Worm (Caenorhabditis elegans): Measurements from ENCODE around the gene fbxa-37.

Gene fbxa-37

DNA sequence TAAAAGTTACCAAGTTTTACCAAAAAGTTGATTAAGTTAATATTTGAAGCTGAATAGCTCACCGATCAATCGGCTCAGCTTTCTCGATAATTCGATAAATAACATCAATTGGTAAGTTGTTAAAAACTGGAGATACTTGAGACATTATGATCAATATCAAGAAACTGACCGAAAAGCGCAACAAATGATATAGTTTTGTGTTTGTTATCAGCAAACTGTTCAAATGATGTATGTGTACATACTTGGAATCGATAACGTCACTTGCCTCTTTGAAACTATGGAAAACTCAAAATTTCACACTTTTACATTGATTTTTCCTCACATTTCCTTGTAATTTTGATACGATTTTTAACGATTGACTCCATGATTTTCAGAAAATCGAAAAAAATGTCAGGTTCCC is 30.2 kb downstream of the fbxa-37 start, which contains the start of the genes fbxa-80 and fbxa-19:
Gene fbxa-80, minus strand, starts transcription at position 173 of the 400 bp plus-strand sequence.
Gene fbxa-19, plus strand, starts transcription at position 364 of the 400 bp plus-strand sequence.
- TF ChIP-seq ceh-39 (tag; optimal IDR thresholded peaks at IDR 0.05) (no peak), unc-39 (tag; optimal IDR thresholded peaks at IDR 0.05) (no peak), ceh-43 (GFP tag; optimal IDR thresholded peaks at IDR 0.05) (no peak), M03D4.4 (tag; optimal IDR thresholded peaks at IDR 0.05) (no peak), lin-13 (tag; optimal IDR thresholded peaks at IDR 0.05) (no peak), flh-1 (GFP tag; optimal IDR thresholded peaks at IDR 0.05) (no peak), blmp-1 (tag; optimal IDR thresholded peaks at IDR 0.05) (no peak), ham-2 (GFP tag; optimal IDR thresholded peaks at IDR 0.05) (no peak), hlh-1 (tag; optimal IDR thresholded peaks at IDR 0.05) (no peak)

DNA sequence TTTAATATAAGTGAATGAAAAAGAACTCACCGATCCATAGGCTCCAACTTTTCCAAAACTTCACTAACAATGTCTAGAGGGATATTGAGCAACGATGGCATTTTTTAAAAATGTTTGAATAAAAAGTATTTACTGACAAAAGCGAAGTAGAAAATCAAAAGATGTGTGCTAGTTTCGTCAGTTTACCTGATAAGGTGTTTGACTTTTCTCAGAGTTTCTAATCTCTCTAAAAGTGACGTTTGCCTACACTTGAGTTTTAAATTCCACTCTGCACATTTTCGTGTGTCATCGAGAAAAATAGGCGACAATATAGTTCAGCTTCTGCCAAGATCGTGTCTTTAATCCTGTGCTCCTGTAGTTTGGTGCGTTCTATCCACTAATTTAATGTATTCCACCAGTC is 36.8 kb downstream of the fbxa-37 start, which contains the start of gene fbxa-15:
Gene fbxa-15, minus strand, starts transcription at position 101 of the 400 bp plus-strand sequence.
- TF ChIP-seq ceh-39 (tag; optimal IDR thresholded peaks at IDR 0.05) (no peak), sptf-1 (tag; optimal IDR thresholded peaks at IDR 0.05) (no peak), snpc-4 (tag; optimal IDR thresholded peaks at IDR 0.05) (no peak), blmp-1 (tag; optimal IDR thresholded peaks at IDR 0.05) (no peak), nhr-2 (tag; optimal IDR thresholded peaks at IDR 0.05) (no peak), nhr-237 (tag; optimal IDR thresholded peaks at IDR 0.05) (no peak), flh-1 (GFP tag; optimal IDR thresholded peaks at IDR 0.05) (no peak), lin-32 (GFP tag; optimal IDR thresholded peaks at IDR 0.05) (no peak), lsy-2 (tag; optimal IDR thresholded peaks at IDR 0.05) (no peak), sem-2 (GFP tag; optimal IDR thresholded peaks at IDR 0.05) (no peak), ceh-83 (GFP tag; optimal IDR thresholded peaks at IDR 0.05) (no peak), unc-62 (GFP tag; optimal IDR thresholded peaks at IDR 0.05) (no peak)

DNA sequence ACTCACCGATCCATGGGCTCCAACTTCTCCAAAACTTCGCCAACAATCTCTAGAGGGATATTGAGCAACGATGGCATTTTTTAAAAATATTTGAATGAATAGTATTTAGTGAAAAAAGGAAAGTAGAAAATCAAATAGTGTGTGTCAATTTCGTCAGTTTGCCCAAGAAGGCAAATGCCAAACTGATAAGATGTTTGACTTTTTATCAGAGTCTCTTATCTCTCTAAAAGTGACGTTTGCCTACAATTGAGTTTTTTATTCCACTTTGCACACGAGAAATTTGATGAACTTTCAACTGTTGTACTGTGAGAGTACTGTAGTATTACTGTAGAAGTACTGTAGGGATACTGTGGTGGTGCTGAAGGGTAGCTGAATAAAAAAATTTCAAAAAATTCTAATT is 38.8 kb downstream of the fbxa-37 start:
- no peak for TF ChIP-seq elt-3 (tag; optimal IDR thresholded peaks at IDR 0.05)
- TF ChIP-seq drap-1 (GFP tag; optimal IDR thresholded peaks at IDR 0.05), result no peak
- no peak for TF ChIP-seq mab-5 (tag; optimal IDR thresholded peaks at IDR 0.05)
- no peak for TF ChIP-seq ces-1 (GFP tag; optimal IDR thresholded peaks at IDR 0.05)
- no peak for TF ChIP-seq bed-3 (GFP tag; optimal IDR thresholded peaks at IDR 0.05)
- no peak for TF ChIP-seq flh-1 (GFP tag; optimal IDR thresholded peaks at IDR 0.05)
- TF ChIP-seq sem-2 (GFP tag; optimal IDR thresholded peaks at IDR 0.05), result no peak
- TF ChIP-seq lin-32 (GFP tag; optimal IDR thresholded peaks at IDR 0.05), result no peak
- TF ChIP-seq ztf-11 (tag; optimal IDR thresholded peaks at IDR 0.05), result no peak
- no peak for TF ChIP-seq ceh-43 (GFP tag; optimal IDR thresholded peaks at IDR 0.05)
- TF ChIP-seq nhr-237 (tag; optimal IDR thresholded peaks at IDR 0.05), result no peak
- TF ChIP-seq snpc-4 (tag; optimal IDR thresholded peaks at IDR 0.05), result no peak

DNA sequence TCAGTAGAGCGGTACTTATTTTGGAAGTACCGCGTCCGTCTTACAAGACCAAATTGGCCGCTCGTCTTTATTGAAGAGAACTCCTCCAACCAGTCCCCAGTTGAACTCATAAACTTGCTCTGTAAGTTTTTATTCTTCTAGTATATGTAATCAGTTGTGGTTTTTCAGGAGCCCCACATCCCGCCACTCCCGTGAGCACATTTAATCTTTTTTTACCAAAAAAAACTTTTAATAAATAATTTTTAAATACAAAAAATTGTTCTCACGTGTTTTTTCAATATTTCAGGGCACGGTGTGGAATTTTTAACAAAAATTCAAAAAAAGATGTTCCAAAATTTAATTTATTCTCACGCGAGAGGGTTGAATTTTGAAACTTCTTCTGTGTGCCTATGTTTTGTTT is 39.7 kb downstream of the fbxa-37 start, which contains the start of gene fbxa-14:
Gene fbxa-14, minus strand, starts transcription at position 101 of the 400 bp plus-strand sequence.
- no peak for TF ChIP-seq nhr-28 (tag; optimal IDR thresholded peaks at IDR 0.05)
- no peak for TF ChIP-seq unc-120 (tag; optimal IDR thresholded peaks at IDR 0.05; ENCODE audit: poor library complexity, severe bottlenecking)
- TF ChIP-seq nhr-2 (tag; optimal IDR thresholded peaks at IDR 0.05), result no peak
- no peak for TF ChIP-seq ceh-43 (GFP tag; optimal IDR thresholded peaks at IDR 0.05)
- TF ChIP-seq nhr-237 (tag; optimal IDR thresholded peaks at IDR 0.05), result no peak
- no peak for TF ChIP-seq lin-32 (GFP tag; optimal IDR thresholded peaks at IDR 0.05)
- no peak for TF ChIP-seq sem-2 (GFP tag; optimal IDR thresholded peaks at IDR 0.05)
- no peak for TF ChIP-seq bed-3 (GFP tag; optimal IDR thresholded peaks at IDR 0.05)
- no peak for TF ChIP-seq ztf-11 (tag; optimal IDR thresholded peaks at IDR 0.05)
- no peak for TF ChIP-seq pha-4 (tag; optimal IDR thresholded peaks at IDR 0.05)
- no peak for TF ChIP-seq elt-1 (tag; optimal IDR thresholded peaks at IDR 0.05; ENCODE audit: borderline replicate concordance, insufficient read depth)
- TF ChIP-seq nhr-76 (tag; optimal IDR thresholded peaks at IDR 0.05), result no peak
- no peak for TF ChIP-seq ham-2 (GFP tag; optimal IDR thresholded peaks at IDR 0.05)
- no peak for TF ChIP-seq ceh-83 (GFP tag; optimal IDR thresholded peaks at IDR 0.05)
- no peak for TF ChIP-seq ces-1 (GFP tag; optimal IDR thresholded peaks at IDR 0.05)
- TF ChIP-seq blmp-1 (tag; optimal IDR thresholded peaks at IDR 0.05), result no peak
- TF ChIP-seq cnd-1 (tag; optimal IDR thresholded peaks at IDR 0.05), result no peak

DNA sequence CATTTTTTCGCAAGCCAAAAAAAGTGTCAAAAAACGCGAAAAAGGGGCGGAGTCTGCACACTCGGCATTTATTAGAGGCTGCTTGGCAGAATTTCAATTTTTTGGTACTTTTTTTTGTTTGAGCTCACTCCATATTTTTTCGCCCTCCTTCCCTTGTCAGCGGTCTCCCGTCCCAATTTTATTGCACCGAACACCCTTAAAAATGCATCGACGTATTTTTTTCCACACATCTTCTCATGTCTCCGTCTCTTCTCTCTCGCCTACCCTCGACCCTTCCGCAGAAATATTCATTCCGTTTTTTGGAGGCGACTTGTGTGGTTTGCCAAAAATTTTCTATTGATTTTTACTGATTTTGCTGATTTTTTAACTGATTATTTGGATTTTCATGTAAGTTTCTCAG is 41.7 kb downstream of the fbxa-37 start, which contains the start of gene Y82E9BL.18:
Gene Y82E9BL.18, plus strand, starts transcription at position 301 of the 400 bp plus-strand sequence.
- TF ChIP-seq mep-1 (tag; optimal IDR thresholded peaks at IDR 0.05), result no peak
- no peak for TF ChIP-seq pha-4 (tag; optimal IDR thresholded peaks at IDR 0.05)
- TF ChIP-seq bed-3 (GFP tag; optimal IDR thresholded peaks at IDR 0.05), result no peak
- TF ChIP-seq sem-2 (GFP tag; optimal IDR thresholded peaks at IDR 0.05), result no peak
- TF ChIP-seq blmp-1 (tag; optimal IDR thresholded peaks at IDR 0.05), result no peak
- no peak for TF ChIP-seq ces-1 (GFP tag; optimal IDR thresholded peaks at IDR 0.05)
- TF ChIP-seq nhr-237 (tag; optimal IDR thresholded peaks at IDR 0.05), result no peak
- no peak for TF ChIP-seq unc-120 (tag; optimal IDR thresholded peaks at IDR 0.05; ENCODE audit: poor library complexity, severe bottlenecking)
- TF ChIP-seq snpc-4 (tag; optimal IDR thresholded peaks at IDR 0.05), result no peak
- no peak for TF ChIP-seq flh-1 (GFP tag; optimal IDR thresholded peaks at IDR 0.05)
- no peak for TF ChIP-seq nhr-12 (tag; optimal IDR thresholded peaks at IDR 0.05)
- TF ChIP-seq sptf-1 (tag; optimal IDR thresholded peaks at IDR 0.05), result no peak
- no peak for TF ChIP-seq ceh-39 (tag; optimal IDR thresholded peaks at IDR 0.05)
- TF ChIP-seq lin-13 (tag; optimal IDR thresholded peaks at IDR 0.05), result no peak
- no peak for TF ChIP-seq hlh-1 (tag; optimal IDR thresholded peaks at IDR 0.05)
- TF ChIP-seq nhr-76 (tag; optimal IDR thresholded peaks at IDR 0.05), result no peak
- TF ChIP-seq cnd-1 (tag; optimal IDR thresholded peaks at IDR 0.05), result no peak
- no peak for TF ChIP-seq tbx-8 (GFP tag; optimal IDR thresholded peaks at IDR 0.05)
- TF ChIP-seq zip-8 (tag; optimal IDR thresholded peaks at IDR 0.05), result no peak
- TF ChIP-seq mab-5 (tag; optimal IDR thresholded peaks at IDR 0.05), result no peak

Measured in whole organism, mixed stage, embryonic.